Worm (Caenorhabditis elegans): ENCODE measurements around the gene srw-20.

DNA sequence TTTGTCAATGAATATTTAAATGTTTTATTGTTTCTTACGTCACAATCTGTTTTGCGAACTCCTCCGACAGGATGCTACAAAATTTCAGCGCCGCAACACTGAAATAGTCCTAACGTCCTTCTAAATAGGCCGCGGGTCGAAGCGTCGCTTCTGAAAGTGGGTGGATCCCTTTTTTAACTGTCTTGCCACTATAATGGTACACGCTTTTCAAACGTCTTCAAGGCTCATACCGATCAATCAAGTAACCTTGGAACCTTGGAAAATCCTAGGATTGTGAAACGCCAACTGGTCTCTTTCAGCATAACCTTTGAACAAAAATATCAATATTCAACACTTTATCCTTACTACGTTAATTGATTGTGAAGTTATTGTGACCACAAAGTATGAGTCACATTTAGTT, 13.1 kb downstream of the srw-20 start:
- TF ChIP-seq B0336.3 (GFP tag; IDR thresholded peaks at IDR 0.05) (no peak), nfyb-1 (GFP tag; IDR thresholded peaks at IDR 0.05) (no peak), egl-44 (GFP tag; IDR thresholded peaks at IDR 0.05) (no peak), nhr-27 (tag; optimal IDR thresholded peaks at IDR 0.05) (no peak), ZK185.1 (tag; optimal IDR thresholded peaks at IDR 0.05; ENCODE audit: poor library complexity, severe bottlenecking) (no peak), hmg-20 (GFP tag; IDR thresholded peaks at IDR 0.05) (no peak), unc-130 (GFP tag; optimal IDR thresholded peaks at IDR 0.05) (no peak), F10E7.11 (tag; optimal IDR thresholded peaks at IDR 0.05) (no peak)
